Comparison of ENCODE assay signal across 7 worm cellular contexts in genomic region chrX:13752822-13753581, ce11.
TF ChIP-seq lines count a peak whose summit lies in the region.

No protein-coding gene starts in this region.

TF ChIP-seq in whole organism, L1 larva, 84 proteins besides CTCF, POLR2A, EP300 and RAD21 (continues in another document):
- TF ChIP-seq dsc-1 (tag; optimal IDR thresholded peaks at IDR 0.05; lab: Kevin White, UChicago): no peak
- TF ChIP-seq fos-1 (tag; optimal IDR thresholded peaks at IDR 0.05; lab: Kevin White, UChicago): no peak
- peak; percentile 6 for TF ChIP-seq blmp-1 (tag; optimal IDR thresholded peaks at IDR 0.05; lab: Kevin White, UChicago)
- TF ChIP-seq rnt-1 (tag; optimal IDR thresholded peaks at IDR 0.05; lab: Kevin White, UChicago): no peak
- TF ChIP-seq efl-1 (optimal IDR thresholded peaks at IDR 0.05; lab: Kevin White, UChicago): no peak
- peak in 1 of 2 experiments; percentile 29 for TF ChIP-seq efl-1 (GFP tag; optimal IDR thresholded peaks at IDR 0.05 in 1 of 2; lab: Kevin White, UChicago)
- no peak for TF ChIP-seq egl-27 (tag; optimal IDR thresholded peaks at IDR 0.05; lab: Kevin White, UChicago)
- TF ChIP-seq lin-35 (GFP tag; optimal IDR thresholded peaks at IDR 0.05; lab: Kevin White, UChicago): peak in 1 of 2 experiments; percentile 15
- peak; percentile 11 for TF ChIP-seq nhr-237 (tag; optimal IDR thresholded peaks at IDR 0.05; lab: Kevin White, UChicago)
- peak; percentile 60 for TF ChIP-seq nhr-19 (GFP tag; conservative IDR thresholded peaks at IDR 0.05; lab: Robert Waterston, UW)
- no peak for TF ChIP-seq sox-4 (tag; optimal IDR thresholded peaks at IDR 0.05; lab: Kevin White, UChicago)
- TF ChIP-seq ceh-8 (GFP tag; optimal IDR thresholded peaks at IDR 0.05; lab: Kevin White, UChicago): no peak
- TF ChIP-seq ets-5 (GFP tag; IDR thresholded peaks at IDR 0.05; lab: Robert Waterston, UW): no peak

TF ChIP-seq in whole organism, L2 larva, 48 proteins besides CTCF, POLR2A, EP300 and RAD21:
- peak; percentile 58 for TF ChIP-seq crh-2 (tag; optimal IDR thresholded peaks at IDR 0.05; lab: Kevin White, UChicago)
- peak; percentile 58 for TF ChIP-seq nhr-129 (tag; optimal IDR thresholded peaks at IDR 0.05; lab: Kevin White, UChicago)
- no peak for TF ChIP-seq unc-39 (tag; optimal IDR thresholded peaks at IDR 0.05; lab: Kevin White, UChicago)
- TF ChIP-seq mab-5 (tag; optimal IDR thresholded peaks at IDR 0.05; lab: Kevin White, UChicago): no peak
- TF ChIP-seq zag-1 (tag; optimal IDR thresholded peaks at IDR 0.05; lab: Kevin White, UChicago): no peak
- no peak for TF ChIP-seq sma-9 (GFP tag; optimal IDR thresholded peaks at IDR 0.05; lab: Kevin White, UChicago)
- no peak for TF ChIP-seq sma-9 (tag; optimal IDR thresholded peaks at IDR 0.05; lab: Kevin White, UChicago)
- TF ChIP-seq fos-1 (tag; optimal IDR thresholded peaks at IDR 0.05; lab: Kevin White, UChicago): no peak
TF ChIP-seq in whole organism, L2 larva: peak in this region for 2.

TF ChIP-seq in whole organism, L3 larva, 47 proteins besides CTCF, POLR2A, EP300 and RAD21:
- no peak for TF ChIP-seq unc-62 (GFP tag; optimal IDR thresholded peaks at IDR 0.05; lab: Kevin White, UChicago)
- TF ChIP-seq unc-39 (tag; optimal IDR thresholded peaks at IDR 0.05; lab: Kevin White, UChicago): no peak
- TF ChIP-seq daf-12 (tag; optimal IDR thresholded peaks at IDR 0.05; lab: Kevin White, UChicago): no peak
- no peak for TF ChIP-seq nhr-23 (tag; optimal IDR thresholded peaks at IDR 0.05; lab: Kevin White, UChicago)
- peak; percentile 26 for TF ChIP-seq pha-4 (tag; optimal IDR thresholded peaks at IDR 0.05; lab: Kevin White, UChicago)
- peak; percentile 30 for TF ChIP-seq nfya-1 (tag; optimal IDR thresholded peaks at IDR 0.05; lab: Kevin White, UChicago; ENCODE audit: insufficient read depth)
- TF ChIP-seq elt-2 (tag; optimal IDR thresholded peaks at IDR 0.05; lab: Kevin White, UChicago): peak; percentile 21
- no peak for TF ChIP-seq nhr-25 (tag; optimal IDR thresholded peaks at IDR 0.05; lab: Kevin White, UChicago)
- TF ChIP-seq nhr-12 (tag; optimal IDR thresholded peaks at IDR 0.05; lab: Kevin White, UChicago): no peak
- no peak for TF ChIP-seq ama-1 (optimal IDR thresholded peaks at IDR 0.05; lab: Kevin White, UChicago)

TF ChIP-seq in whole organism, L4 larva, 104 proteins besides CTCF, POLR2A, EP300 and RAD21:
- peak; percentile 24 for TF ChIP-seq hlh-11 (tag; optimal IDR thresholded peaks at IDR 0.05; lab: Kevin White, UChicago)
- TF ChIP-seq dve-1 (tag; optimal IDR thresholded peaks at IDR 0.05; lab: Kevin White, UChicago; ENCODE audit: insufficient read depth): peak; percentile 26
- TF ChIP-seq aha-1 (tag; lab: Kevin White, UChicago): peak; percentile 58
- no peak for TF ChIP-seq lin-29 (GFP tag; IDR thresholded peaks at IDR 0.05; lab: Robert Waterston, UW)
- no peak for TF ChIP-seq F26F4.8 (GFP tag; conservative IDR thresholded peaks at IDR 0.05; lab: Robert Waterston, UW)
- no peak for TF ChIP-seq nhr-10 (tag; optimal IDR thresholded peaks at IDR 0.05; lab: Kevin White, UChicago)
- 0 out of 2 replicates have a peak, but pooled peaks have one; percentile 22 for TF ChIP-seq dmd-6 (GFP tag; IDR thresholded peaks at IDR 0.05; lab: Robert Waterston, UW)
- TF ChIP-seq unc-130 (GFP tag; optimal IDR thresholded peaks at IDR 0.05; lab: Kevin White, UChicago): no peak
- peak; percentile 26 for TF ChIP-seq mep-1 (tag; optimal IDR thresholded peaks at IDR 0.05; lab: Kevin White, UChicago)
- no peak for TF ChIP-seq jun-1 (tag; optimal IDR thresholded peaks at IDR 0.05; lab: Kevin White, UChicago)
- TF ChIP-seq daf-16 (GFP tag; optimal IDR thresholded peaks at IDR 0.05; lab: Kevin White, UChicago): no peak
- peak; percentile 61 for TF ChIP-seq daf-16 (tag; optimal IDR thresholded peaks at IDR 0.05; lab: Kevin White, UChicago)

TF ChIP-seq in whole organism, late embryonic, 69 proteins besides CTCF, POLR2A, EP300 and RAD21:
- TF ChIP-seq pros-1 (tag; optimal IDR thresholded peaks at IDR 0.05; lab: Kevin White, UChicago) (no peak), ceh-14 (tag; optimal IDR thresholded peaks at IDR 0.05; lab: Kevin White, UChicago) (no peak), nfya-1 (tag; optimal IDR thresholded peaks at IDR 0.05; lab: Kevin White, UChicago) (peak; percentile 2), madf-2 (tag; optimal IDR thresholded peaks at IDR 0.05; lab: Kevin White, UChicago) (no peak), ceh-31 (tag; optimal IDR thresholded peaks at IDR 0.05; lab: Kevin White, UChicago) (no peak), K09A11.1 (tag; optimal IDR thresholded peaks at IDR 0.05; lab: Kevin White, UChicago; ENCODE audit: insufficient read depth) (no peak), che-1 (tag; optimal IDR thresholded peaks at IDR 0.05; lab: Kevin White, UChicago) (no peak), eyg-1 (tag; optimal IDR thresholded peaks at IDR 0.05; lab: Kevin White, UChicago) (no peak)

TF ChIP-seq in whole organism, mixed stage, embryonic, 35 proteins besides CTCF, POLR2A, EP300 and RAD21:
- TF ChIP-seq cnd-1 (tag; optimal IDR thresholded peaks at IDR 0.05; lab: Kevin White, UChicago): no peak
- no peak for TF ChIP-seq ceh-83 (GFP tag; optimal IDR thresholded peaks at IDR 0.05; lab: Kevin White, UChicago)
- TF ChIP-seq pha-4 (tag; optimal IDR thresholded peaks at IDR 0.05; lab: Kevin White, UChicago): no peak
- TF ChIP-seq hlh-1 (tag; optimal IDR thresholded peaks at IDR 0.05; lab: Kevin White, UChicago): peak; percentile 4

TF ChIP-seq in whole organism, young adult, 124 proteins besides CTCF, POLR2A, EP300 and RAD21:
- peak; percentile 15 for TF ChIP-seq nhr-80 (tag; optimal IDR thresholded peaks at IDR 0.05; lab: Kevin White, UChicago)
- no peak for TF ChIP-seq ztf-3 (GFP tag; optimal IDR thresholded peaks at IDR 0.05; lab: Kevin White, UChicago)
